Worm (Caenorhabditis elegans) whole organism, L4 larva: ENCODE data around the gene C27H5.2.
A peak's percentile ranks its signal among the peaks of the same experiment; 100 is the strongest.

Experiments used
- F44E2.7 ChIP-seq: fragments of 200-800 bp; sonication (Bioruptor generic); IDR thresholded peaks from 2 replicates; pipeline ENCODE4 v2.1.2; 2022; ENCODE audit warnings: missing genetic modification characterization, missing compliant biosample characterization
- F49E8.2 ChIP-seq: sonication (generic microtip); optimal IDR thresholded peaks from 2 replicates; lab custom pipeline; 2016; ENCODE audit warnings: missing compliant biosample characterization, mild to moderate bottlenecking, missing genetic modification characterization, borderline replicate concordance
- R02D3.7 ChIP-seq: fragments of 150-350 bp; sonication (generic microtip); optimal IDR thresholded peaks from 3 replicates; lab custom pipeline; 2014; ENCODE audit warnings: missing biosample characterization, missing genetic modification characterization
- T20F7.1 ChIP-seq: fragments of 200-800 bp; sonication (Bioruptor generic); optimal IDR thresholded peaks from 2 replicates; lab custom pipeline; 2018; ENCODE audit warnings: mild to moderate bottlenecking, missing genetic modification characterization, missing compliant biosample characterization
- T26A8.4 ChIP-seq: fragments of 200-800 bp; sonication (Bioruptor generic); IDR thresholded peaks from 2 replicates; pipeline ENCODE4 v1.3.6; 2022; ENCODE audit warnings: missing genetic modification characterization, missing compliant biosample characterization
- Y105C5A.15 ChIP-seq: fragments of 200-800 bp; sonication (Bioruptor generic); IDR thresholded peaks from 2 replicates; pipeline ENCODE4 v1.3.6; 2022; ENCODE audit warnings: missing genetic modification characterization, missing compliant biosample characterization
- Y48G9A.11 ChIP-seq: fragments of 200-800 bp; sonication (Bioruptor generic); IDR thresholded peaks from 2 replicates; pipeline ENCODE4 v1.3.6; 2022; ENCODE audit warnings: missing genetic modification reagents, missing genetic modification characterization, missing compliant biosample characterization
- ZK337.2 ChIP-seq: fragments of 200-800 bp; sonication (Bioruptor generic); IDR thresholded peaks from 2 replicates; pipeline ENCODE4 v1.3.6; 2022; ENCODE audit warnings: missing genetic modification reagents, missing genetic modification characterization, missing compliant biosample characterization
- ZK546.5 ChIP-seq, 2 experiments: sonication (generic microtip); optimal IDR thresholded peaks; 2 replicates each; lab custom pipeline; 2017; ENCODE audit warnings: missing biosample characterization in 2 of 2, missing genetic modification characterization in 2 of 2
- aha-1 ChIP-seq: fragments of 150-350 bp; peaks from one replicate; lab custom pipeline; 2014; ENCODE audit warnings: missing biosample characterization, missing genetic modification characterization
- ama-1 ChIP-seq: fragments of 150-350 bp; optimal IDR thresholded peaks from 2 replicates; lab custom pipeline; 2014; ENCODE audit warnings: inconsistent platforms, mixed read lengths
- arid-1 ChIP-seq: fragments of 200-800 bp; sonication (Bioruptor generic); conservative IDR thresholded peaks from 2 replicates; pipeline ENCODE4 v1.3.6; 2022; ENCODE audit warnings: missing genetic modification reagents, missing genetic modification characterization, missing compliant biosample characterization
- ceh-28 ChIP-seq: fragments of 150-350 bp; optimal IDR thresholded peaks from 2 replicates; lab custom pipeline; 2014; ENCODE audit warnings: missing biosample characterization, missing genetic modification reagents, missing genetic modification characterization
- dmd-8 ChIP-seq: fragments of 200-800 bp; sonication (Bioruptor generic); IDR thresholded peaks from 2 replicates; pipeline ENCODE4 v1.3.6; 2022; ENCODE audit warnings: missing genetic modification characterization, missing compliant biosample characterization
- duxl-1 ChIP-seq: sonication (generic microtip); optimal IDR thresholded peaks from 2 replicates; lab custom pipeline; 2016; ENCODE audit warnings: mild to moderate bottlenecking, missing genetic modification characterization, moderate library complexity, missing compliant biosample characterization; ENCODE audit not compliant: poor library complexity
- egl-27 ChIP-seq: sonication (generic microtip); optimal IDR thresholded peaks from 3 replicates; lab custom pipeline; 2017; ENCODE audit warnings: missing biosample characterization, missing genetic modification reagents, missing genetic modification characterization
- egl-43 ChIP-seq: fragments of 200-800 bp; sonication (Bioruptor generic); IDR thresholded peaks from 2 replicates; pipeline ENCODE4 v1.3.6; 2022; ENCODE audit warnings: missing genetic modification reagents, missing genetic modification characterization, missing compliant biosample characterization
- fkh-10 ChIP-seq: fragments of 150-350 bp; optimal IDR thresholded peaks from 2 replicates; lab custom pipeline; 2014; ENCODE audit warnings: missing biosample characterization, missing genetic modification reagents, missing genetic modification characterization
- hlh-11 ChIP-seq: fragments of 200-800 bp; sonication (Bioruptor generic); optimal IDR thresholded peaks from 2 replicates; lab custom pipeline; 2018; ENCODE audit warnings: mild to moderate bottlenecking, missing genetic modification characterization, missing compliant biosample characterization
- jun-1 ChIP-seq: fragments of 150-350 bp; optimal IDR thresholded peaks from 2 replicates; lab custom pipeline; 2014; ENCODE audit warnings: missing biosample characterization, missing genetic modification reagents, missing genetic modification characterization
- lir-3 ChIP-seq: sonication (generic microtip); optimal IDR thresholded peaks from 2 replicates; lab custom pipeline; 2016; ENCODE audit warnings: mild to moderate bottlenecking, missing genetic modification characterization, missing compliant biosample characterization
- lsy-2 ChIP-seq, 2 experiments: fragments of 150-350 bp in 1 of 2; sonication (generic microtip) in 1 of 2; optimal IDR thresholded peaks; 2 replicates each; lab custom pipeline; 2014 to 2017; ENCODE audit warnings: missing biosample characterization in 2 of 2, missing genetic modification characterization in 2 of 2
- madf-9 ChIP-seq: fragments of 200-800 bp; sonication (Bioruptor generic); conservative IDR thresholded peaks from 2 replicates; pipeline ENCODE4 v1.3.6; 2022; ENCODE audit warnings: missing genetic modification reagents, missing genetic modification characterization, missing compliant biosample characterization
- mdt-29 ChIP-seq: fragments of 200-800 bp; sonication (Bioruptor generic); IDR thresholded peaks from 2 replicates; pipeline ENCODE4 v1.3.6; 2022; ENCODE audit warnings: missing genetic modification reagents, missing genetic modification characterization, missing compliant biosample characterization
- mes-2 ChIP-seq: sonication (generic microtip); optimal IDR thresholded peaks from 2 replicates; lab custom pipeline; 2016; ENCODE audit warnings: missing genotype, mild to moderate bottlenecking, missing genetic modification characterization, missing compliant biosample characterization; ENCODE audit not compliant: poor library complexity, severe bottlenecking
- nhr-111 ChIP-seq: fragments of 200-800 bp; sonication (Bioruptor generic); optimal IDR thresholded peaks from 2 replicates; lab custom pipeline; 2018; ENCODE audit warnings: mild to moderate bottlenecking, missing genetic modification characterization, missing compliant biosample characterization
- nhr-237 ChIP-seq: sonication (generic microtip); optimal IDR thresholded peaks from 2 replicates; lab custom pipeline; 2017; ENCODE audit warnings: missing biosample characterization, missing genetic modification characterization
- nhr-28 ChIP-seq: fragments of 150-350 bp; optimal IDR thresholded peaks from 2 replicates; lab custom pipeline; 2014; ENCODE audit warnings: missing biosample characterization, missing genetic modification characterization
- nhr-48 ChIP-seq: sonication (generic microtip); optimal IDR thresholded peaks from 2 replicates; lab custom pipeline; 2016; ENCODE audit warnings: mild to moderate bottlenecking, missing genetic modification characterization, missing compliant biosample characterization
- nhr-76 ChIP-seq: fragments of 150-350 bp; optimal IDR thresholded peaks from 2 replicates; lab custom pipeline; 2014; ENCODE audit warnings: missing biosample characterization, missing genetic modification characterization
- nhr-77 ChIP-seq: fragments of 150-350 bp; optimal IDR thresholded peaks from 2 replicates; lab custom pipeline; 2014; ENCODE audit warnings: missing biosample characterization, missing genetic modification characterization
- php-3 ChIP-seq: fragments of 200-800 bp; sonication (Bioruptor generic); IDR thresholded peaks from 2 replicates; pipeline ENCODE4 v1.3.6; 2022; ENCODE audit warnings: missing genetic modification reagents, missing genetic modification characterization, missing compliant biosample characterization
- skn-1 ChIP-seq: fragments of 150-350 bp; optimal IDR thresholded peaks from 2 replicates; lab custom pipeline; 2014; ENCODE audit warnings: missing biosample characterization, missing genetic modification characterization
- snpc-1.2 ChIP-seq: fragments of 200-800 bp; sonication (Bioruptor generic); IDR thresholded peaks from 2 replicates; pipeline ENCODE4 v1.3.6; 2022; ENCODE audit warnings: missing genetic modification reagents, missing genetic modification characterization, missing compliant biosample characterization
- tra-1 ChIP-seq: fragments of 200-800 bp; sonication (Bioruptor generic); IDR thresholded peaks from 2 replicates; pipeline ENCODE4 v1.3.6; 2022; ENCODE audit warnings: missing genetic modification reagents, missing genetic modification characterization, missing compliant biosample characterization
- unc-130 ChIP-seq: sonication (generic microtip); optimal IDR thresholded peaks from 2 replicates; lab custom pipeline; 2016; ENCODE audit warnings: missing genetic modification reagents, missing genetic modification characterization, missing compliant biosample characterization
- unc-62 ChIP-seq, 3 experiments: fragments of 150-350 bp in 1 of 3; sonication (generic microtip); optimal IDR thresholded peaks in 2 of 3; peaks in 1 of 3; 1 replicate in 1 of 3; 2 replicates in 2 of 3; lab custom pipeline; 2014 to 2017; ENCODE audit warnings: missing biosample characterization in 3 of 3, missing genetic modification characterization in 3 of 3, missing genetic modification reagents in 3 of 3, missing genotype in 1 of 3
- zag-1 ChIP-seq: fragments of 150-350 bp; optimal IDR thresholded peaks from 2 replicates; lab custom pipeline; 2014; ENCODE audit warnings: missing biosample characterization, missing genetic modification characterization
- zfp-3 ChIP-seq: fragments of 200-800 bp; sonication (Bioruptor generic); conservative IDR thresholded peaks from 2 replicates; pipeline ENCODE4 v1.3.6; 2022; ENCODE audit warnings: missing genetic modification reagents, missing genetic modification characterization, missing compliant biosample characterization
- ztf-11 ChIP-seq: fragments of 150-350 bp; optimal IDR thresholded peaks from 2 replicates; lab custom pipeline; 2014; ENCODE audit warnings: missing biosample characterization, missing genetic modification characterization

The C27H5.2 gene

DNA sequence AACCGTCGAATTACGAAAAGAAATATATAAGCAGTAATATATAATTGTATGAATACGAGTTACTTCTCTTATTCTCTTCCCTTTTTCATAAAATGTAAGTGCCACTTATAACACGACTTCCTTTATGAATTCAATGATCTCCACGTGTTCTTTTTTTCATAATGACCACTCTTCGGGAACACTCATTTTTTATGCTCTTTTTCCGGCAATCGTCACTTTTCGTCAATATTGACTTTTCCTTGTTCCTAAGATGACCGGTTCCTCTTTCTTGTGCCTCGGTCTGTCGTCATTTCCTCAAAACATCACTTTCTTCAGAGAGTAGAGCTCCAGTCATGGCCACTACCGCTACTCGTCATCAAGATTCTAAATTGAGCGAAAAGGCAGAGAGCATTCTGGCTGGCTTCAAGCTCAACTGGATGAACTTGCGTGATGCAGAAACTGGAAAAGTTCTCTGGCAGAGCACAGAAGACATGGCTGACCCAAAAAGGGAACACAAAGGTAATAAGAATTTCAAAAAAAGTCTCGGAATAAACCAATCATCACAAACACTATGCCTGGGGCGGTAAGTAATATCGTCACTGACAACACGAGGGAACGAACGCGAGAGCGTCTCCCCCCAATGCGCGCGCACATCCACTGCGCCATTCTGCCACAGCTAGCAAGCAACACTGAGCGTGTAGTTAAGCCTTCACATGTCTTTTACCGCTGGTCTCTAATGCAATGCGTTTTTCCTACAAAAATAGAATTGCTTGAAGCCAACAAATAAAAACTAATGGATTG is 28.3 kb downstream of the C27H5.2 start, which contains the start of gene pdl-1 (continued):
- TF ChIP-seq arid-1 (peak; percentile 94), egl-27 (tag; lab: Kevin White, UChicago) (no peak), Y48G9A.11 (GFP tag; lab: Robert Waterston, UW) (peak; percentile 79), ZK546.5 (tag; optimal IDR thresholded peaks at IDR 0.05; lab: Kevin White, UChicago) (no peak), Y105C5A.15 (GFP tag; lab: Robert Waterston, UW) (0 out of 2 replicates have a peak, but pooled peaks have one; percentile 68), lir-3 (peak; percentile 94), T26A8.4 (peak; percentile 93), ztf-11 (tag; lab: Kevin White, UChicago) (no peak), jun-1 (no peak), lsy-2 (tag; optimal IDR thresholded peaks at IDR 0.05; lab: Kevin White, UChicago) (peak in 1 of 2 experiments; percentile 72), madf-9 (GFP tag; lab: Robert Waterston, UW) (peak; percentile 76), nhr-77 (tag; lab: Kevin White, UChicago) (peak; percentile 40), nhr-237 (tag; lab: Kevin White, UChicago) (no peak), hlh-11 (tag; lab: Kevin White, UChicago) (peak; percentile 60), ama-1 (no peak), mdt-29 (GFP tag; lab: Robert Waterston, UW) (peak; percentile 85), snpc-1.2 (GFP tag; lab: Robert Waterston, UW) (peak; percentile 86), F49E8.2 (peak; percentile 76), dmd-8 (GFP tag; lab: Robert Waterston, UW) (peak; percentile 97), nhr-28 (tag; lab: Kevin White, UChicago) (peak; percentile 18), zfp-3 (GFP tag; lab: Robert Waterston, UW) (peak; percentile 63; the same call in 1 of the 2 replicates), egl-43 (peak; percentile 98), unc-130 (peak; percentile 57), R02D3.7 (no peak), nhr-76 (tag; lab: Kevin White, UChicago) (no peak), F44E2.7 (GFP tag; lab: Robert Waterston, UW) (peak; percentile 94), unc-62 (GFP tag; optimal IDR thresholded peaks at IDR 0.05 in 1 of 2; lab: Kevin White, UChicago) (peak in 1 of 2 experiments; percentile 89), unc-62 (tag; optimal IDR thresholded peaks at IDR 0.05; lab: Kevin White, UChicago) (peak; percentile 11), T20F7.1 (GFP tag; lab: Kevin White, UChicago) (peak; percentile 67), php-3 (GFP tag; lab: Robert Waterston, UW) (peak; percentile 80), duxl-1 (tag; lab: Kevin White, UChicago) (peak; percentile 83), skn-1 (no peak)
- TF ChIP-seq, all 104 proteins: peak for 77

DNA sequence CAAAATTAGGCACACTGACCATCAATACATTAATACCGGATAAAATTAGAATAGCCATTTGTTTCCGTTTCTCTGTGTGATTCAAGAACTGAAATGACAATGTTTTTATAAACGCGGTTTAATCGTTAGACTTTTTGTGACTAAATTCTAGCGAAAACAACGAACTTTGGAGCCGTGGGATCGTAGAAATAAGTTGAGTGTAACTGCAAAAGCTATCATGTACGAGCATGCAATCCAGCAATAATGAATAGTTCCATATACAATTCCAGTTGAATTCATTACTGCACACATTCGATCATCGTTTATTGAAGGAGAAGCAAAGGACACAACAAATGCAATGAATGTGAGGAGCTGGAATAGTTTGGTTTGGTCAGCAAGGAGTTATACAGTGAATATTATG is 30.7 kb downstream of the C27H5.2 start:
- no peak for TF ChIP-seq php-3 (GFP tag; lab: Robert Waterston, UW)
- no peak for TF ChIP-seq Y48G9A.11 (GFP tag; lab: Robert Waterston, UW)
- TF ChIP-seq skn-1, result no peak
- no peak for TF ChIP-seq ceh-28 (tag; lab: Kevin White, UChicago)
- TF ChIP-seq snpc-1.2 (GFP tag; lab: Robert Waterston, UW), result no peak
- TF ChIP-seq nhr-48 (tag; lab: Kevin White, UChicago), result no peak
- TF ChIP-seq tra-1 (GFP tag; lab: Robert Waterston, UW), result no peak
- peak; percentile 26 for TF ChIP-seq aha-1 (tag; lab: Kevin White, UChicago)
- peak in 1 of 2 experiments; percentile 97 for TF ChIP-seq unc-62 (GFP tag; optimal IDR thresholded peaks at IDR 0.05 in 1 of 2; lab: Kevin White, UChicago)
- TF ChIP-seq unc-62 (tag; optimal IDR thresholded peaks at IDR 0.05; lab: Kevin White, UChicago), result no peak

DNA sequence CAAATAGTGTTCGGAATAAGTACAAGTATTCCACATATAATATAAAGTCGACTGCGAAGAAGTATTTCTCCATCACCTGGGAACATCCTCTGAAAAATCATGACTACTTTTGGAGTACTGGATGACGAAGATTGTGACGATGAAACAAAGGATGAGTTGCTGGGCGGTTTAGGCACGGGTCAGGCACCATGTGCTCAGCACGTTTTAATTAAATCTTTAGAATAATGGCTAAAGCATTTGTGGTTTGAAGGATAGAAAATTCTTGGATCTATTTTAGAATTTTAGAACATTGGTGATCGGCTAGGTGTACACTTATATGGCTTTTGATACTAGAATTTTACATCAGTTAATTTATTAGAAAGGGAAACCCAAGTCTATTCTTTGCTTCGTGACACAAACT is 31.7 kb downstream of the C27H5.2 start, which contains the start of gene C27H5.6:
Gene C27H5.6 (minus strand): TSS at position 101 of the 400 bp plus-strand sequence.
- TF ChIP-seq ZK337.2, result no peak
- no peak for TF ChIP-seq hlh-11 (tag; lab: Kevin White, UChicago)
- TF ChIP-seq ZK546.5 (tag; optimal IDR thresholded peaks at IDR 0.05; lab: Kevin White, UChicago), result no peak
- no peak for TF ChIP-seq zag-1 (tag; lab: Kevin White, UChicago)
- TF ChIP-seq mes-2 (tag; lab: Kevin White, UChicago), result no peak
- no peak for TF ChIP-seq lir-3
- no peak for TF ChIP-seq fkh-10
- TF ChIP-seq duxl-1 (tag; lab: Kevin White, UChicago), result no peak
- TF ChIP-seq nhr-111, result no peak
